Worm (Caenorhabditis elegans) whole organism, midembryonic: Measurements from ENCODE around the gene fbxb-103.

ENCODE experiments used
- cog-1 ChIP-seq: sonication (generic microtip); optimal IDR thresholded peaks from 2 replicates; lab custom pipeline; 2016; ENCODE audit warnings: missing genetic modification characterization, missing compliant biosample characterization
- tab-1 ChIP-seq: fragments of 200-800 bp; sonication (Bioruptor generic); IDR thresholded peaks from 2 replicates; pipeline ENCODE4 v1.3.6; 2022; ENCODE audit warnings: missing genetic modification characterization, missing compliant biosample characterization
- ztf-23 ChIP-seq: fragments of 200-800 bp; sonication (Bioruptor generic); IDR thresholded peaks from 2 replicates; pipeline ENCODE4 v1.3.6; 2022; ENCODE audit warnings: missing genetic modification reagents, missing genetic modification characterization, missing compliant biosample characterization

DNA sequence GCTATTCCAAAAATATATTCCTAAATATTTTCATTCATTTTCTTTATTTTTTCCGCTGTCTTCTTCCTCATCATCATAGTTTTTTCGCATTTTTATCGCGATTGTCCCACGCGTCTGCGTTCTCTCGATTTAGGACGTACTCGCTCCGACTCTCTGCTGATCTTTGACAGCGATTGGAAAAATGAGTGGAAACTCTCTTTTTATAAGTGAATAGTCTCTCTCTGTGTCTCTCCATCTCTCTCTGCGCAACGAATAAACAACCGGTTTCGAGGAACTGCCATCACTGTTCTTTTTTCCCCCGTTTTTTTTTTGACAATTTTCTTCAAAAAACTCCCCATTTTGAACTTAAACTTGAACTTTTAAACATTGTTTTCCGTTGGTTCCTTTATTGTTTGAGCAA, 44.4 kb downstream of the fbxb-103 start:
- TF ChIP-seq cog-1 (tag; lab: Kevin White, UChicago) (no peak), ztf-23 (GFP tag; lab: Robert Waterston, UW) (no peak), tab-1 (no peak)
